Worm (Caenorhabditis elegans): ENCODE measurements around the gene H03A11.13.
A peak's percentile ranks its signal among the peaks of the same experiment; 100 is the strongest.

Gene H03A11.13

DNA sequence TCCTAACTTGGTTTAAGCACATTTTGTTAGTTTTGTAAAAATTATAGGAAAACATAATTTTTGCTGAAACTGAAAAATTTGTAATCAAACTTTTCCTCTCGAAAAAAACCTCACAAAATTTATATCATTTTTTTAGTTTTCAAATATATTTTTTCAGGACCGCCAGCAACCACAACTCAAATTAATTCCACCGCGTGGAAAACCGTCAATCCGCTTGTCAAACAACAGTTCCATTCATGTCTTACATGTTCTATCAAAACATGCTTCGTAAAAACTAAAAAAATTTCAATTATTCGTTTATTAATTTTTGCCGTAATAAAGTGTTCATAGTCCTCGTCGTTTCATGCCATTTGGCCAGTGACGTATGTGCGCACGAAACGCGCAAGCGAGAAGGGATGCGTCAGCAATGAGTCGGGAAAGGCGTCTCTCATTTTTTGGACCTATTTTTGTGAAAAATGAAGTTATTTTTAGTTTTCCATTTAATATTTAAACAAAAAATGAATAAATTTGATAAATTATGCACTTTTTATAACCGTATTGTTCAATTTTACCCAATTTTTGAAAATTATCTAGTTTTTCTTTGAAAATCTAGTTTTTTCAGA lies 39.6 kb downstream of the H03A11.13 start, which contains the start of gene ucr-2.2:
ucr-2.2 (plus strand) TSS at position 602 of the 602 bp plus-strand sequence.
- no peak for TF ChIP-seq B0310.2 (tag; optimal IDR thresholded peaks at IDR 0.05)
- no peak for TF ChIP-seq ceh-36 (tag; optimal IDR thresholded peaks at IDR 0.05)
- 0 out of 2 replicates have a peak, but pooled peaks have one; percentile 40 for TF ChIP-seq tbx-11 (GFP tag; IDR thresholded peaks at IDR 0.05)
- TF ChIP-seq ets-7 (tag; optimal IDR thresholded peaks at IDR 0.05) = no peak
- peak; percentile 79 for TF ChIP-seq F13C5.2 (tag; optimal IDR thresholded peaks at IDR 0.05)
- peak; percentile 48; the same call in 1 of the 2 replicates for TF ChIP-seq pes-1 (GFP tag; IDR thresholded peaks at IDR 0.05)

DNA sequence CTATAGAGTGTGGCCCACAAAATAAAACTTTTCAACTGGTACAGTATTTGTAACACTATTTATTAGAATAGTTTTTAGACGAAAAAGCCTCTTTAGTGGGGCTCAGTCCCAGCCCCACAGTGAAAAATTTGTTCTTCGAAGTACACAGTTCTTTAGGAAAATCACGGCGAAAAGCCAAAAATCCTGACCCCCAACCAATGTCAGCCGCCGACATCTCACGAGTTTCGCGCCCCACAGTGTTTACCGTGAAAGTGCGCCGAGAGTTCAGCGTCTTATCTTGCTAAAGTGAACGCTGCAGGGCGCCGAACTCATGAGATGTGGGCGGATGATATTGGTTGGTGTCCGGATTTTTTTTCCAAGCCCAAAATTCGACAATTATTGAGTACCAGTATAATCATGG lies 42.1 kb downstream of the H03A11.13 start:
- TF ChIP-seq hnd-1 (tag; optimal IDR thresholded peaks at IDR 0.05) (no peak), sea-1 (GFP tag; conservative IDR thresholded peaks at IDR 0.05) (no peak), flt-1 (GFP tag; IDR thresholded peaks at IDR 0.05) (no peak), tra-4 (tag; optimal IDR thresholded peaks at IDR 0.05) (no peak), scrt-1 (GFP tag; IDR thresholded peaks at IDR 0.05) (no peak)

DNA sequence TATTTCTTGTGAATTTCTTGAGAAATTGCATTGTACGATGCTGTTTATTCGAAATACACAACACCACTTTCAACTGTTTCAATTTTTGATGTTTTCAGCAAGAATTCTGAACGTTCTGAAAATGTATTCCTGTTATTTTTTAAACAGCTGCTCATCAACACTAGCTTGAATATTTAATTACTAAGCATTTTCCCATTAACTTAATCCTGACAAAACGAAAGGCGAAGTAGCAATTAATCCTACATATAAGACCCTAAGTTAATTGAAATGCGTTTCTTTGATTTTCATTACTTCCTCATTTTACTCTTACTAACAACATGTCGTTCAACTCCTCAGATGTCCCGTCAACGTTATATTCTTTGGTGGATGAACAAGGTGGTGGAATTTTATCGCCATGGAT lies 44.6 kb downstream of the H03A11.13 start, which contains the start of gene ocr-3:
ocr-3 (plus strand) TSS at position 301 of the 400 bp plus-strand sequence.
- TF ChIP-seq B0310.2 (tag; optimal IDR thresholded peaks at IDR 0.05) (no peak), hmbx-1 (tag; optimal IDR thresholded peaks at IDR 0.05) (no peak), aly-1 (tag; optimal IDR thresholded peaks at IDR 0.05) (no peak), tbx-11 (GFP tag; IDR thresholded peaks at IDR 0.05) (no peak), ama-1 (optimal IDR thresholded peaks at IDR 0.05) (no peak), ceh-13 (GFP tag; optimal IDR thresholded peaks at IDR 0.05) (no peak), sea-1 (GFP tag; conservative IDR thresholded peaks at IDR 0.05) (no peak), tra-4 (tag; optimal IDR thresholded peaks at IDR 0.05) (no peak), flt-1 (GFP tag; IDR thresholded peaks at IDR 0.05) (no peak)

DNA sequence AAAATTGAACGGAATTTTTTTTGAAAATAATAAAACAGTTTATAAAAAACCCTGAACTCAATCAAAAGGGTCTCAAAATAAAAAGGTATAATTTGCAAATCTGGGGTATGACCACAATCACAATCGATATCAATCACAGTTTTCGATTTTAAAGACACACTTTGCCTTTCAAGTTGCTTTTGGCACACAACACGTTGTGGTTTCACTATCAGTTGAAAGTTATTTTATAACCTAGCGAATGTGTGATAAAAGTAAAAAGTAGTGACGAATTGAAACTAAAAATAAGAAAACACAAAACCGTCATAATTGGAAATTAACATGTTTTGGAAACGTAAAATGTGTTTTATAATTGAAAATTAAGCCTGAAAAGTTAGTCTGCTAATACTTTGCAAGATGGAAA lies 45.3 kb downstream of the H03A11.13 start:
- no peak for TF ChIP-seq tra-4 (tag; optimal IDR thresholded peaks at IDR 0.05)
- TF ChIP-seq hnd-1 (tag; optimal IDR thresholded peaks at IDR 0.05) = no peak
- no peak for TF ChIP-seq hmbx-1 (tag; optimal IDR thresholded peaks at IDR 0.05)
- TF ChIP-seq hmg-4 (GFP tag; optimal IDR thresholded peaks at IDR 0.05) = no peak
- TF ChIP-seq ceh-13 (GFP tag; optimal IDR thresholded peaks at IDR 0.05) = no peak
- TF ChIP-seq tbx-11 (GFP tag; IDR thresholded peaks at IDR 0.05) = no peak
- no peak for TF ChIP-seq tbx-37 (GFP tag; conservative IDR thresholded peaks at IDR 0.05)
- no peak for TF ChIP-seq F13C5.2 (tag; optimal IDR thresholded peaks at IDR 0.05)
- no peak for TF ChIP-seq sea-1 (GFP tag; conservative IDR thresholded peaks at IDR 0.05)

DNA sequence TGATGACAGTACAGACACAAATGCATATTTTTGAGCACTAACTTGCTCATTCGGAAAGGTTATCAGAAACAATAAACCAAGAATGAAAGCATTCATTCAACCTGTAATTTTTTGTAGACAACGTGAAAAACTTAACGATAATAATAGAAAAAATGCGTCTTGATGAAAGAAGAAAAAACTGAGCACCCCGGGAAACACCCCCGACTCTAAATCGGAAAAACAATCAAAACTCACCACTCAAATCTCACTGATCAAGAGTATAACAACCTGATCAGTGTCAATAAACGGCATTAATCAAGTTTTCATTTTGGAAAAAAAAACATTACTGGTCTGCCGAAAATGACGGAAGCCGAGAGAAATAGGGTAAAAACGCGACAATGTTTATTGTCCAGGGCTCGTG lies 46.9 kb downstream of the H03A11.13 start, which contains the start of gene T10B10.8:
T10B10.8 (minus strand) TSS at position 101 of the 400 bp plus-strand sequence.
- TF ChIP-seq scrt-1 (GFP tag; IDR thresholded peaks at IDR 0.05) (no peak), pes-1 (GFP tag; IDR thresholded peaks at IDR 0.05) (no peak), ceh-13 (GFP tag; optimal IDR thresholded peaks at IDR 0.05) (no peak), tra-4 (tag; optimal IDR thresholded peaks at IDR 0.05) (no peak), B0310.2 (tag; optimal IDR thresholded peaks at IDR 0.05) (no peak), hmg-4 (GFP tag; optimal IDR thresholded peaks at IDR 0.05) (no peak), ceh-36 (tag; optimal IDR thresholded peaks at IDR 0.05) (no peak), hnd-1 (tag; optimal IDR thresholded peaks at IDR 0.05) (no peak), aly-1 (tag; optimal IDR thresholded peaks at IDR 0.05) (no peak), F13C5.2 (tag; optimal IDR thresholded peaks at IDR 0.05) (no peak), sea-1 (GFP tag; conservative IDR thresholded peaks at IDR 0.05) (no peak), hmbx-1 (tag; optimal IDR thresholded peaks at IDR 0.05) (no peak), ama-1 (optimal IDR thresholded peaks at IDR 0.05) (no peak), ets-7 (tag; optimal IDR thresholded peaks at IDR 0.05) (no peak), tbx-37 (GFP tag; conservative IDR thresholded peaks at IDR 0.05) (no peak), flt-1 (GFP tag; IDR thresholded peaks at IDR 0.05) (no peak), tbx-11 (GFP tag; IDR thresholded peaks at IDR 0.05) (no peak)

DNA sequence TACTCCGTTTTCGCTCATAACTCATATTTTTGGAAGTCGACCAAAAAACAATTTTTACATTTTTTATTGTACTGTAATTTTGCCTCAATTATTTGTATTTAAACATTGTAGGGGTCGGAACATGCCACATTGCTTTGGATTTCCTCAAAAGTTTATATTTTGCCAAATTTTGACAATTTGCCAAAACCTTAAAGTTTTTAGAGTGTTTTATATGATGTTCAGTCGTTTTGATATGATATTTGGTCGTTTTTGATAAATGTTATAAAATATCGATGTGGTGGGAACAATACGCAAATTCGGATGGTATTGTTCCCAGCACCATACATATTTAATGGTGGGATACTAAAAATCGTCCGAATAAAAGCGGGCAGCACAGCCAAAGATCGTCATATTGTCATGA lies 48.9 kb downstream of the H03A11.13 start, which contains the start of gene T10B10.9:
T10B10.9 (plus strand) TSS at position 301 of the 400 bp plus-strand sequence.
- no peak for TF ChIP-seq ama-1 (optimal IDR thresholded peaks at IDR 0.05)
- no peak for TF ChIP-seq B0310.2 (tag; optimal IDR thresholded peaks at IDR 0.05)
- TF ChIP-seq ceh-36 (tag; optimal IDR thresholded peaks at IDR 0.05) = no peak
- TF ChIP-seq tbx-37 (GFP tag; conservative IDR thresholded peaks at IDR 0.05) = no peak
- no peak for TF ChIP-seq aly-1 (tag; optimal IDR thresholded peaks at IDR 0.05)
- TF ChIP-seq hnd-1 (tag; optimal IDR thresholded peaks at IDR 0.05) = no peak
